Worm (Caenorhabditis elegans): ENCODE measurements around the gene F54D5.2.

DNA sequence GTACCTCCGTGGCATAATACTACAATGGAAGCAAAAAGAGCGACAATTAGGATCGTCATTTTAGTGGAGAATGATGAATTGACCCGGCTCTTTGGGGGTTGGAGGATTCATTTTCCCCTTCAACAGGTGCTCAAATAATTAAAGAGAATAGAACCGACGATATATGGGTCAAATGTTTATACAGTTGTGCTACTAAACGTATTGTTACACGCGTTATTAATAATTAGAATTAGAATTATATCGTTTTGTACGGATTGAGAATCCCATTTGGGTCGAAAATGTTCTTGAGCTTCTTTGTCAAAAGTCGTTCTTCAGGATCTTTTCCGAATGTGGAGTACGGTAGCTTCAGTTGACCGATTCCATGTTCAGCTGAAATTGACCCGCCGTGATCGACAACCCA is 34.2 kb upstream of the F54D5.2 start, which contains the start of gene Y62F5A.9:
- TF ChIP-seq med-1 (GFP tag; optimal IDR thresholded peaks at IDR 0.05; ENCODE audit: insufficient read depth) (no peak), klf-2 (GFP tag; conservative IDR thresholded peaks at IDR 0.05) (no peak), flt-1 (GFP tag; IDR thresholded peaks at IDR 0.05) (no peak)

Data from whole organism, midembryonic.